Fruit fly (Drosophila melanogaster): ENCODE results near the gene daed.

daed gene

dm6 chr2L:2177312-2177968 is 38.7 kb downstream of the daed start (continued):
- TF ChIP-seq wek (GFP tag; optimal IDR thresholded peaks at IDR 0.05) (peak; percentile 6), CG17361 (GFP tag; IDR thresholded peaks at IDR 0.05) (peak; percentile 39; the same call in 1 of the 3 replicates)

dm6 chr2L:2175930-2176643 is 40.0 kb downstream of the daed start:
- peak; percentile 17 for TF ChIP-seq CG10267 (tag; optimal IDR thresholded peaks at IDR 0.05)
- TF ChIP-seq CG8281 (tag; optimal IDR thresholded peaks at IDR 0.05) = peak; percentile 17
- peak; percentile 68; the same call in 2 of the 3 replicates for TF ChIP-seq CG11695 (GFP tag; IDR thresholded peaks at IDR 0.05)
- peak; percentile 46; the same call in 1 of the 2 replicates for TF ChIP-seq slbo (GFP tag; IDR thresholded peaks at IDR 0.05)
- peak; percentile 52 for TF ChIP-seq CG30403 (GFP tag; optimal IDR thresholded peaks at IDR 0.05)
- TF ChIP-seq CG11504 (tag; optimal IDR thresholded peaks at IDR 0.05) = peak; percentile 70
- TF ChIP-seq CG16863 (GFP tag; optimal IDR thresholded peaks at IDR 0.05) = no peak
- TF ChIP-seq eyg (GFP tag; optimal IDR thresholded peaks at IDR 0.05) = no peak
- TF ChIP-seq cad (GFP tag; optimal IDR thresholded peaks at IDR 0.05) = peak; percentile 36
- TF ChIP-seq pho (GFP tag; optimal IDR thresholded peaks at IDR 0.05) = peak; percentile 44
- peak; percentile 56 for TF ChIP-seq CG9727 (GFP tag; optimal IDR thresholded peaks at IDR 0.05)
- TF ChIP-seq z (GFP tag; IDR thresholded peaks at IDR 0.05) = no peak
- peak; percentile 64; the same call in 1 of the 3 replicates for TF ChIP-seq dysf (GFP tag; IDR thresholded peaks at IDR 0.05)
- TF ChIP-seq Meics (GFP tag; optimal IDR thresholded peaks at IDR 0.05) = peak; percentile 66
- no peak for TF ChIP-seq Mad (GFP tag; optimal IDR thresholded peaks at IDR 0.05)
- peak; percentile 35 for TF ChIP-seq Bteb2 (GFP tag; optimal IDR thresholded peaks at IDR 0.05)
- peak; percentile 47 for TF ChIP-seq org-1 (GFP tag; optimal IDR thresholded peaks at IDR 0.05)
- TF ChIP-seq vfl (GFP tag; optimal IDR thresholded peaks at IDR 0.05) = no peak
- TF ChIP-seq Aef1 (GFP tag; IDR thresholded peaks at IDR 0.05) = no peak
- TF ChIP-seq H15 (GFP tag; IDR thresholded peaks at IDR 0.05) = no peak
- peak; percentile 68 for TF ChIP-seq cwo (GFP tag; optimal IDR thresholded peaks at IDR 0.05)
- no peak for TF ChIP-seq CG33213 (GFP tag; optimal IDR thresholded peaks at IDR 0.05)
- TF ChIP-seq CG10462 (GFP tag; optimal IDR thresholded peaks at IDR 0.05) = no peak
- no peak for TF ChIP-seq CG10979 (tag; optimal IDR thresholded peaks at IDR 0.05)
- peak; percentile 58 for TF ChIP-seq CG3995 (GFP tag; optimal IDR thresholded peaks at IDR 0.05)
- TF ChIP-seq CG13624 (GFP tag; optimal IDR thresholded peaks at IDR 0.05) = peak; percentile 15
- peak; percentile 67; the same call in 1 of the 4 replicates for TF ChIP-seq chinmo (GFP tag; IDR thresholded peaks at IDR 0.05; ENCODE audit: partially characterized antibody)
- TF ChIP-seq sqz (GFP tag; optimal IDR thresholded peaks at IDR 0.05) = peak; percentile 27
- 0 out of 3 replicates have a peak, but pooled peaks have one; percentile 13 for TF ChIP-seq CG11560 (tag; IDR thresholded peaks at IDR 0.05)
- TF ChIP-seq CG31224 (GFP tag; IDR thresholded peaks at IDR 0.05) = peak; percentile 50
- TF ChIP-seq Max (GFP tag; optimal IDR thresholded peaks at IDR 0.05) = peak; percentile 9
- TF ChIP-seq Mes4 (GFP tag; optimal IDR thresholded peaks at IDR 0.05) = no peak
- TF ChIP-seq D19B (GFP tag; optimal IDR thresholded peaks at IDR 0.05) = peak; percentile 53
- TF ChIP-seq eve (GFP tag; optimal IDR thresholded peaks at IDR 0.05) = peak in 1 of 2 experiments; percentile 58
- 0 out of 2 replicates have a peak, but pooled peaks have one; percentile 40 for TF ChIP-seq HLH3B (GFP tag; IDR thresholded peaks at IDR 0.05)
- TF ChIP-seq Rfx (GFP tag; IDR thresholded peaks at IDR 0.05) = no peak; the same call in none of the 2 replicates
- TF ChIP-seq Optix (GFP tag; IDR thresholded peaks at IDR 0.05) = no peak
- no peak for TF ChIP-seq pros (GFP tag; optimal IDR thresholded peaks at IDR 0.05)
- peak; percentile 20 for TF ChIP-seq CG4424 (GFP tag; optimal IDR thresholded peaks at IDR 0.05)
- peak; percentile 62; the same call in 2 of the 3 replicates for TF ChIP-seq CG17361 (GFP tag; IDR thresholded peaks at IDR 0.05)
- peak; percentile 24 for TF ChIP-seq ind (GFP tag; optimal IDR thresholded peaks at IDR 0.05)
- 0 out of 3 replicates have a peak, but pooled peaks have one; percentile 33 for TF ChIP-seq CG34422 (GFP tag; IDR thresholded peaks at IDR 0.05)
- no peak for TF ChIP-seq CG32767 (GFP tag; IDR thresholded peaks at IDR 0.05)
- 0 out of 3 replicates have a peak, but pooled peaks have one; percentile 8 for TF ChIP-seq so (GFP tag; IDR thresholded peaks at IDR 0.05)
- TF ChIP-seq Spps (tag; optimal IDR thresholded peaks at IDR 0.05) = no peak
- peak; percentile 34 for TF ChIP-seq bab2 (GFP tag; optimal IDR thresholded peaks at IDR 0.05)
